Fruit fly (Drosophila melanogaster) whole organism: ENCODE measurements around the gene Ance.

ENCODE experiments used
- CG8478 ChIP-seq: fragments of >200 bp; optimal IDR thresholded peaks from 2 replicates; lab custom pipeline; 2018; ENCODE audit warnings: inconsistent platforms
- Dll ChIP-seq: fragments of >200 bp; optimal IDR thresholded peaks from 2 replicates; lab custom pipeline; 2017
- EcR ChIP-seq, 2 experiments: fragments of >200 bp; optimal IDR thresholded peaks; 2 replicates each; lab custom pipeline; 2017; ENCODE audit warnings: missing biosample characterization in 2 of 2, missing genetic modification characterization in 2 of 2, missing genetic modification reagents in 2 of 2
- pan ChIP-seq: fragments of >200 bp; optimal IDR thresholded peaks from 2 replicates; lab custom pipeline; 2017
- psq ChIP-seq: fragments of >200 bp; optimal IDR thresholded peaks from 2 replicates; lab custom pipeline; 2017
- usp ChIP-seq: fragments of >200 bp; optimal IDR thresholded peaks from 2 replicates; lab custom pipeline; 2017; ENCODE audit warnings: missing biosample characterization, missing genetic modification characterization, mixed read lengths

dm6 chr2L:13904331-13904911, 1.0 kb upstream of the Ance start, which contains the start of gene Smg5:
- no peak for TF ChIP-seq CG8478 (lab: Kevin White, UChicago)
- no peak for TF ChIP-seq Dll (lab: Kevin White, UChicago)
- no peak for TF ChIP-seq psq (lab: Kevin White, UChicago)
- no peak for TF ChIP-seq pan (lab: Kevin White, UChicago)
- no peak for TF ChIP-seq usp (GFP tag; lab: Kevin White, UChicago)
- no peak for TF ChIP-seq EcR (GFP tag; optimal IDR thresholded peaks at IDR 0.05; lab: Kevin White, UChicago)
